Worm (Caenorhabditis elegans): ENCODE data around the gene F44B9.2.

- TF ChIP-seq mml-1 (tag; optimal IDR thresholded peaks at IDR 0.05) (no peak), daf-12 (tag; optimal IDR thresholded peaks at IDR 0.05) (no peak), nhr-77 (tag; optimal IDR thresholded peaks at IDR 0.05) (no peak), mdl-1 (tag; optimal IDR thresholded peaks at IDR 0.05) (no peak), ceh-9 (tag; optimal IDR thresholded peaks at IDR 0.05) (no peak), elt-1 (tag; optimal IDR thresholded peaks at IDR 0.05) (no peak), zag-1 (tag; optimal IDR thresholded peaks at IDR 0.05) (no peak), sea-2 (GFP tag; optimal IDR thresholded peaks at IDR 0.05) (no peak), fkh-10 (GFP tag; optimal IDR thresholded peaks at IDR 0.05) (no peak), nhr-76 (tag; optimal IDR thresholded peaks at IDR 0.05) (no peak), nhr-25 (tag; optimal IDR thresholded peaks at IDR 0.05) (no peak), nhr-11 (tag; optimal IDR thresholded peaks at IDR 0.05) (no peak), nhr-237 (tag; optimal IDR thresholded peaks at IDR 0.05) (no peak), pha-4 (tag; optimal IDR thresholded peaks at IDR 0.05) (no peak)
These were observed 41.4 kb downstream of the F44B9.2 start for ce11 chrIII:8063659-8064058.

Measured in whole organism, L3 larva.